Fruit fly (Drosophila melanogaster): ENCODE data around the gene CG13917.
A peak's percentile ranks its signal among the peaks of the same experiment; 100 is the strongest.

CG13917 gene

dm6 chr3L:1576489-1577106 lies at the start of gene CG13917:
Gene CG13917 (plus strand): TSS chr3L:1576699.
- peak; percentile 33 for TF ChIP-seq CG17801 (GFP tag; optimal IDR thresholded peaks at IDR 0.05; ENCODE audit: partially characterized antibody)

DNA sequence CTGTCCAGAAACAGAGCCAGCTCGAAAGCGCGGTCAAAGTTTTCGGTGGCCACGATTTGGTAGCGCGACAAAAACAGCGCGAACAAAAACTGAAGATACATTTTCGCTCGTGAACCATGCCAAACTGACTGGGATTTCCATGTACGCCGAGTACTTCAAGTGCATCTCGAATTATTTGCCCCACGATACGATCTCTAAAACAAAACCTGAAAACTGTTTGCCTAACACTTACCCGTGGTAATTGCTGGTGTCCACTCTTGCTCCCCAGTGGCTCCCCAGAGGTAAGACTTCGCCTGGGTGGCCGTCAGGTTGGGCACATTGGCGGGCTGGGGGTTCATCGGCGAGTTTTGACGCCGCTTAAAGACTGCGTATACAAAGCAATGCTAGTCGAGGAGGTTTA lies 45.3 kb upstream of the CG13917 start, which contains the start of gene Ir62a:
Gene Ir62a, minus strand, starts transcription at position 101 of the 400 bp plus-strand sequence.
- no peak for TF ChIP-seq CG17801 (GFP tag; optimal IDR thresholded peaks at IDR 0.05; ENCODE audit: partially characterized antibody)

DNA sequence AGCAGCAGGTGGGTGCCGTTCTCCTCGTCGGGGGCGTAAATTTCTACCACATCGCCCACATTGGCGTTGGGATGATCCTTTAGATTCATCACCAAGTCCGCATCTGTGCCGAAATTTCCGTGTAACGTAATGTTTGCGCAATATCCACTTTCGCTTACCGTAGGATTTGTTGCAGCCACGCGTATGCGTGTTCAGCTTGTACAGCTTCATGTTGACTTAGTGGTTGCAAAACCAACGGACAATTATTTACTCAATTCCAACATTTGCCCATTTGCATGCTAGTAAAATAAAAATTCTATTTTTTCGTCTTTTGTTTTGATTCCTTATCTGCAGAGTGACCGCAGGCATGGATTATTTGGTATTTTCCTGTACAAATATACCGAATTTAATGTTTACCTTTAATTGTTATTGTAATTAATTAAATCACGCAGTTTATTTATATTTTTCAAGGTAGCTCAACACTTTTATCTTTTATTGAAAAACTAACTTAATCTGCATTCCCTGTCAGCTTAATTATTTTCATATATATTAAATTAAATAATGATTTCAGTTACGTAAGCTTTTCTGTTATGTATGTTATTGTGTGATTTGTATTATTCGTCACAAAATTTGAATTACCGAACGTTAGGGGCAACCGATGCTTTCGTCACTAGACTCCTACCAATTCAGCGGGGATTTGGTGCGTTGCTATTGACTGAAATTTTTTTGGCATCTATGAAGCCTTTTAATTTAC lies 42.6 kb upstream of the CG13917 start, which contains the start of gene Iml1:
Gene Iml1, minus strand, starts transcription at position 336 of the 733 bp plus-strand sequence.
- peak; percentile 7 for TF ChIP-seq CG17801 (GFP tag; optimal IDR thresholded peaks at IDR 0.05; ENCODE audit: partially characterized antibody)

dm6 chr3L:1536487-1537337 lies 39.8 kb upstream of the CG13917 start, which contains the start of the genes CG12091 and pns:
Gene CG12091 (minus strand): TSS chr3L:1536835.
Gene pns (plus strand): TSS chr3L:1537137.
- peak; percentile 57 for TF ChIP-seq CG17801 (GFP tag; optimal IDR thresholded peaks at IDR 0.05; ENCODE audit: partially characterized antibody)

dm6 chr3L:1537353-1537752 lies 39.1 kb upstream of the CG13917 start:
- no peak for TF ChIP-seq CG17801 (GFP tag; optimal IDR thresholded peaks at IDR 0.05; ENCODE audit: partially characterized antibody)

dm6 chr3L:1538314-1538854 lies 38.1 kb upstream of the CG13917 start:
- no peak for TF ChIP-seq CG17801 (GFP tag; optimal IDR thresholded peaks at IDR 0.05; ENCODE audit: partially characterized antibody)

dm6 chr3L:1545693-1546329 lies 30.7 kb upstream of the CG13917 start, which contains the start of the genes CG32313 and Pcyt1:
Gene CG32313 (minus strand): TSS chr3L:1545743.
Gene Pcyt1 (plus strand): TSS chr3L:1546092.
- peak; percentile 66 for TF ChIP-seq CG17801 (GFP tag; optimal IDR thresholded peaks at IDR 0.05; ENCODE audit: partially characterized antibody)

- peak; percentile 87 for TF ChIP-seq CG17801 (GFP tag; optimal IDR thresholded peaks at IDR 0.05; ENCODE audit: partially characterized antibody)
These were observed 30.0 kb upstream of the CG13917 start for dm6 chr3L:1546349-1547116.

DNA sequence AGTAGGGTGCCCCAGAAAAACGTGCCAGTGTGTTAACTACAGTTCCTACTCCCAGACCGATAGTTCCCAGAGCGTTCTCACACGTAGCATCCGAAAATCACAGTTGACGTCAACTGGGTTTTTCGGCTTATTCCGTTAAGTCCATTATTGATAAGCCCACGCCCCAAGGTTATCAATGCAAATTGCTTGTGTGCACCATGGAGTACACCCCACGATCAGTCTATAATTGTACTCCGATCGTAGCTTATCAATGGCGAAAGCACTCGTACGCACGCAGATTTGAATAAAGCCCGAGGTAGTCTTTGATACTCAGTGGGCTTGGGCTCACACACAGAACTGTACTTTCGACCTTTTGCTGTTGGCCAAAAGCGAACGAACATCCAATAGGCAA lies 29.4 kb upstream of the CG13917 start:
- TF ChIP-seq CG17801 (GFP tag; optimal IDR thresholded peaks at IDR 0.05; ENCODE audit: partially characterized antibody): no peak

dm6 chr3L:1548345-1548970 lies 28.0 kb upstream of the CG13917 start:
- TF ChIP-seq CG17801 (GFP tag; optimal IDR thresholded peaks at IDR 0.05; ENCODE audit: partially characterized antibody): peak; percentile 72

DNA sequence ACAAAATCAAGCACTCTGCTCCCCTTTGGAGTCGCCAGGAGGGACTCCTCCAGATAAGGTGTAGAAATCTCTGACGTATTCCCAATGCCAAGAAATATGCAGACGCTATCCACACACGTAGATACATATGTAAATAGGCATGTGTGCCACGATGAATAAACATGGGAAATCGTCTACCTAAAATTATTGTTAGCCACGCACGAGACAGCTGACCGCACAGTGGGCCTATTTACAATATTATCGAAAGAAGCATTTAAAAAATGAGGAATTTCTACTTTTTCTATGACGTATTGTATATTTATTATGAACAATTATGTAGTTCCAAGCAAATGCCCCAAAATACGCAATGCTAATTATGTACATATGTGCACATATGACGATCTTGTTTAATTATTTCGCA lies 27.4 kb upstream of the CG13917 start:
- TF ChIP-seq CG17801 (GFP tag; optimal IDR thresholded peaks at IDR 0.05; ENCODE audit: partially characterized antibody): no peak

- no peak for TF ChIP-seq CG17801 (GFP tag; optimal IDR thresholded peaks at IDR 0.05; ENCODE audit: partially characterized antibody)
These were observed 26.8 kb upstream of the CG13917 start for dm6 chr3L:1549634-1550071.

- no peak for TF ChIP-seq CG17801 (GFP tag; optimal IDR thresholded peaks at IDR 0.05; ENCODE audit: partially characterized antibody)
These were observed 25.6 kb upstream of the CG13917 start for dm6 chr3L:1550914-1551313.

Data from ovary, adult (tissue).